Fruit fly (Drosophila melanogaster): ENCODE results near the gene CG7342.

The CG7342 gene

DNA sequence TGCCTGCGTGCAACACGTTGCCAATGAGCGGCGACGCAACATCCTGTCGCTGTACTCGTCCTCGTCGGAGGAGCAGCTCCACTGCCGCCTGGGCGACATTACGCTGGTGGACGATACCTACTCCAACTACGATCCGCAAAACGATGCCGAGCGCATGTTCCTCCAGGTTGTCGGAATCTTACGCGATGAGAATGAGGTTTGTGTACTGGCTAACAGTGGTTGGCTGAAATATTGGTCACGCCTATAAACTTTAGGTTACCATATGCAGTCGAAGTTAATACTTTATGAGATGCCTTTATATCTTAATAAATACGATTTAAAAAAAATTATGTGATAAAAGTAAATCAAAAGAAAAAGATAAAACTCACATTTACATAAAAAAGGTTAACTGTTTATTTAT is 16.9 kb upstream of the CG7342 start:
- TF ChIP-seq h (GFP tag; optimal IDR thresholded peaks at IDR 0.05) (no peak), Sp1 (GFP tag; optimal IDR thresholded peaks at IDR 0.05) (no peak), Vsx2 (GFP tag; optimal IDR thresholded peaks at IDR 0.05; ENCODE audit: partially characterized antibody) (no peak), HLH106 (tag; optimal IDR thresholded peaks at IDR 0.05) (no peak), Myc (optimal IDR thresholded peaks at IDR 0.05) (no peak), br (GFP tag; optimal IDR thresholded peaks at IDR 0.05) (no peak), Hnf4 (GFP tag; optimal IDR thresholded peaks at IDR 0.05) (no peak), woc (GFP tag; optimal IDR thresholded peaks at IDR 0.05) (no peak), fru (GFP tag; optimal IDR thresholded peaks at IDR 0.05) (no peak), N (GFP tag; optimal IDR thresholded peaks at IDR 0.05) (no peak), sage (GFP tag; optimal IDR thresholded peaks at IDR 0.05) (no peak), dsf (GFP tag; optimal IDR thresholded peaks at IDR 0.05; ENCODE audit: borderline replicate concordance) (no peak), ey (GFP tag; optimal IDR thresholded peaks at IDR 0.05) (no peak)

DNA sequence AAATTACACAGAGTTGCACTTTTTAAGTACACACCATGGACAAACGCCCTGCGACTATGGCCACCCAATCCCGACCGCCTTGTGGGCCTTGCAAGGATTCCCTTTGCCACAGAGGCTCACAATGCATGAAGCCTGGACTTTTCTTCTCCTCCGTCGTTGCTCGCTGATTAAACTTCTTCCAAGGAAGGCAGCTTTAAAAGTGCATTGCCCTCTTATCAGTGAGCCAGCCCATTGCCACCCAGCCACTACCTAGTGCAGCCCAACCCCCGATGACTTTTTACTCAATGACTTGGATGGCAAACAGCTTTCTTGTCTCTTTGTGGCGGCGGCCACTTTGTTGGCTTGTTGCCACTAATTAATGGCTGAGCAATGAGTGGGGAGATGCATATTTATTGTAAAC is 15.5 kb upstream of the CG7342 start:
- no peak for TF ChIP-seq lola (GFP tag; optimal IDR thresholded peaks at IDR 0.05)
- TF ChIP-seq Hr83 (GFP tag; optimal IDR thresholded peaks at IDR 0.05; ENCODE audit: poor library complexity, severe bottlenecking) = no peak
- no peak for TF ChIP-seq woc (GFP tag; optimal IDR thresholded peaks at IDR 0.05)
- TF ChIP-seq CG9705 (GFP tag; optimal IDR thresholded peaks at IDR 0.05) = no peak
- TF ChIP-seq psq (GFP tag; optimal IDR thresholded peaks at IDR 0.05) = no peak
- TF ChIP-seq br (GFP tag; optimal IDR thresholded peaks at IDR 0.05) = no peak
- TF ChIP-seq rgr (GFP tag; optimal IDR thresholded peaks at IDR 0.05) = no peak
- TF ChIP-seq foxo (GFP tag; optimal IDR thresholded peaks at IDR 0.05) = no peak
- TF ChIP-seq CrebA (GFP tag; optimal IDR thresholded peaks at IDR 0.05; ENCODE audit: borderline replicate concordance) = no peak
- no peak for TF ChIP-seq Mio (GFP tag; optimal IDR thresholded peaks at IDR 0.05)
- no peak for TF ChIP-seq Dif (GFP tag; optimal IDR thresholded peaks at IDR 0.05; ENCODE audit: partially characterized antibody)
- no peak for TF ChIP-seq Dfd (GFP tag; optimal IDR thresholded peaks at IDR 0.05)
- TF ChIP-seq pan (optimal IDR thresholded peaks at IDR 0.05) = no peak
- no peak for TF ChIP-seq sv (GFP tag; optimal IDR thresholded peaks at IDR 0.05)
- no peak for TF ChIP-seq tai (GFP tag; optimal IDR thresholded peaks at IDR 0.05)
- no peak for TF ChIP-seq Abd-B (GFP tag; optimal IDR thresholded peaks at IDR 0.05)

DNA sequence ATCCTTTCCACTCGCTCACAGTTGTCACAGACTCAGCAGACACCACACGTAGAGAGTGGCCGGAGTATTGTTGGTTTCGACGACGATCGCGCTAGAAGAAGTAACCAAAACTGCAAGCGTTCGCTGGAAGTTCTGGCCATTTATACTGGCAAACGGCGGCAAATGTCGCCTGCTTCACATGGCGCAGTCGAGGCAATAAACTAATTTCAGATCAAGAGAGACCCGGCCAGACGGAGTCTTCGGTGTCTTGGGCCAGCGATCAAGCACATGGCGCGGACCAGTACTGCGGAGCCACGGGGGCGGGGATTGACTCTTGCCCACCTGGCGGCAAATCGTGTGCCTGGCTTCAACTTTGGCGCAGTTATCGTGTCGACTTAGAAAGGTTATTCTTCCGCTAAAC is 4.3 kb upstream of the CG7342 start, which contains the start of gene Cpr92A:
Cpr92A (minus strand) TSS at position 101 of the 400 bp plus-strand sequence.
- no peak for TF ChIP-seq Dfd (GFP tag; optimal IDR thresholded peaks at IDR 0.05)
- no peak for TF ChIP-seq CG32264 (GFP tag; optimal IDR thresholded peaks at IDR 0.05)
- no peak for TF ChIP-seq Myc (optimal IDR thresholded peaks at IDR 0.05)
- TF ChIP-seq N (GFP tag; optimal IDR thresholded peaks at IDR 0.05) = no peak
- TF ChIP-seq jim (GFP tag; optimal IDR thresholded peaks at IDR 0.05) = no peak
- TF ChIP-seq Vsx2 (GFP tag; optimal IDR thresholded peaks at IDR 0.05; ENCODE audit: partially characterized antibody) = no peak
- no peak for TF ChIP-seq OdsH (GFP tag; optimal IDR thresholded peaks at IDR 0.05)
- TF ChIP-seq dmrt93B (GFP tag; optimal IDR thresholded peaks at IDR 0.05) = no peak
- TF ChIP-seq dl (GFP tag; optimal IDR thresholded peaks at IDR 0.05; ENCODE audit: insufficient read depth in 1 of 2, partially characterized antibody in 2 of 2) = no peak
- no peak for TF ChIP-seq h (GFP tag; optimal IDR thresholded peaks at IDR 0.05)
- no peak for TF ChIP-seq Hr83 (GFP tag; optimal IDR thresholded peaks at IDR 0.05; ENCODE audit: poor library complexity, severe bottlenecking)
- no peak for TF ChIP-seq CrebA (GFP tag; optimal IDR thresholded peaks at IDR 0.05; ENCODE audit: borderline replicate concordance)
- TF ChIP-seq ey (GFP tag; optimal IDR thresholded peaks at IDR 0.05) = no peak
- TF ChIP-seq dsf (GFP tag; optimal IDR thresholded peaks at IDR 0.05; ENCODE audit: borderline replicate concordance) = no peak
- TF ChIP-seq sage (GFP tag; optimal IDR thresholded peaks at IDR 0.05) = no peak
- no peak for TF ChIP-seq woc (GFP tag; optimal IDR thresholded peaks at IDR 0.05)
- TF ChIP-seq Sp1 (GFP tag; optimal IDR thresholded peaks at IDR 0.05) = no peak
- no peak for TF ChIP-seq GATAd (GFP tag; optimal IDR thresholded peaks at IDR 0.05)
- TF ChIP-seq fru (GFP tag; optimal IDR thresholded peaks at IDR 0.05) = no peak
- TF ChIP-seq rgr (GFP tag; optimal IDR thresholded peaks at IDR 0.05) = no peak

DNA sequence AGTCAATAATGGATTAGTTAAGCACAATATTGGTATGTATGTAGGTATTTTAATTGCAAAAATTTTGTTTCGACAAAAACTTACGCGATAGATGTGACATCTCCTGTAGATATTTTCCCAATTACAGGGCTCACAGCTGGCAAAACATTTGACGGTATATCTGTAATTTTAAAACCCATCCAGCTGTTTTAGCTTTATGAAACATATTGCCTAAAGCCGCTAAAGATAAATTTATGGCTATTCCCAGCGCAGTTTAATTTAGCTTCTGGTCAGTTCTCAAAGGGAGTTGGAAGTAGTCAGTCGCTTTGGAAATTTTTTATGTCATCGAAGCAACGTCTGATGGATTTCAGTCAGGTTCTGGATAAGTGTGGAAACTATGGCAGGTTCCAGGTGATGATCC is 2.8 kb upstream of the CG7342 start, which contains the start of gene CG7333:
CG7333 (plus strand) TSS at position 301 of the 400 bp plus-strand sequence.
- TF ChIP-seq foxo (GFP tag; optimal IDR thresholded peaks at IDR 0.05) = no peak
- TF ChIP-seq Abd-B (GFP tag; optimal IDR thresholded peaks at IDR 0.05) = no peak
- no peak for TF ChIP-seq dl (GFP tag; optimal IDR thresholded peaks at IDR 0.05; ENCODE audit: insufficient read depth in 1 of 2, partially characterized antibody in 2 of 2)
- TF ChIP-seq Mio (GFP tag; optimal IDR thresholded peaks at IDR 0.05) = no peak
- no peak for TF ChIP-seq dsf (GFP tag; optimal IDR thresholded peaks at IDR 0.05; ENCODE audit: borderline replicate concordance)
- TF ChIP-seq dmrt93B (GFP tag; optimal IDR thresholded peaks at IDR 0.05) = no peak
- no peak for TF ChIP-seq CrebA (GFP tag; optimal IDR thresholded peaks at IDR 0.05; ENCODE audit: borderline replicate concordance)
- TF ChIP-seq OdsH (GFP tag; optimal IDR thresholded peaks at IDR 0.05) = no peak
- no peak for TF ChIP-seq psq (GFP tag; optimal IDR thresholded peaks at IDR 0.05)
- no peak for TF ChIP-seq Myc (optimal IDR thresholded peaks at IDR 0.05)
- TF ChIP-seq N (GFP tag; optimal IDR thresholded peaks at IDR 0.05) = no peak
- no peak for TF ChIP-seq ey (GFP tag; optimal IDR thresholded peaks at IDR 0.05)
- TF ChIP-seq pan (optimal IDR thresholded peaks at IDR 0.05) = no peak
- no peak for TF ChIP-seq Jra (GFP tag; optimal IDR thresholded peaks at IDR 0.05)
- no peak for TF ChIP-seq h (GFP tag; optimal IDR thresholded peaks at IDR 0.05)

All from whole organism, wandering third instar larva.